Worm (Caenorhabditis elegans) whole organism, late embryonic: ENCODE measurements around the gene coa-3.

ENCODE experiments used
- K09A11.1 ChIP-seq: sonication (generic microtip); optimal IDR thresholded peaks from 2 replicates; lab custom pipeline; 2017; ENCODE audit warnings: antibody characterized with exemption, mild to moderate bottlenecking, missing genetic modification characterization, missing compliant biosample characterization; ENCODE audit not compliant: insufficient read depth
- ama-1 ChIP-seq: fragments of 150-350 bp; optimal IDR thresholded peaks from 2 replicates; lab custom pipeline; 2014
- ceh-14 ChIP-seq: sonication (generic microtip); optimal IDR thresholded peaks from 2 replicates; lab custom pipeline; 2016; ENCODE audit warnings: missing genotype, missing genetic modification characterization, missing compliant biosample characterization
- ceh-18 ChIP-seq: sonication (generic microtip); optimal IDR thresholded peaks from 2 replicates; lab custom pipeline; 2016; ENCODE audit warnings: missing genetic modification characterization, missing compliant biosample characterization
- ceh-19 ChIP-seq: fragments of 200-800 bp; sonication (Bioruptor generic); optimal IDR thresholded peaks from 2 replicates; lab custom pipeline; 2018; ENCODE audit warnings: mild to moderate bottlenecking, missing genetic modification characterization, missing compliant biosample characterization
- ceh-2 ChIP-seq: sonication (generic microtip); optimal IDR thresholded peaks from 2 replicates; lab custom pipeline; 2016; ENCODE audit warnings: missing genotype, missing genetic modification characterization, missing compliant biosample characterization
- ceh-9 ChIP-seq: sonication (generic microtip); optimal IDR thresholded peaks from 2 replicates; lab custom pipeline; 2016; ENCODE audit warnings: mild to moderate bottlenecking, missing genetic modification characterization, inconsistent platforms, missing compliant biosample characterization
- dmd-4 ChIP-seq: sonication (generic microtip); optimal IDR thresholded peaks from 2 replicates; lab custom pipeline; 2016; ENCODE audit warnings: borderline replicate concordance, missing genetic modification characterization, missing compliant biosample characterization
- elt-4 ChIP-seq: sonication (generic microtip); optimal IDR thresholded peaks from 2 replicates; lab custom pipeline; 2016; ENCODE audit warnings: missing genetic modification characterization, missing compliant biosample characterization
- fkh-10 ChIP-seq: fragments of 150-350 bp; optimal IDR thresholded peaks from 2 replicates; lab custom pipeline; 2014; ENCODE audit warnings: missing biosample characterization, missing genetic modification reagents, missing genetic modification characterization
- nfya-1 ChIP-seq: sonication (generic microtip); optimal IDR thresholded peaks from 2 replicates; lab custom pipeline; 2017; ENCODE audit warnings: missing genetic modification characterization, mild to moderate bottlenecking, missing compliant biosample characterization, antibody characterized with exemption, moderate library complexity
- sdc-2 ChIP-seq: sonication (generic microtip); optimal IDR thresholded peaks from 2 replicates; lab custom pipeline; 2016; ENCODE audit warnings: missing genotype, missing genetic modification characterization, missing compliant biosample characterization
- tbx-2 ChIP-seq: sonication (generic microtip); optimal IDR thresholded peaks from 2 replicates; lab custom pipeline; 2016; ENCODE audit warnings: missing genetic modification characterization, missing compliant biosample characterization

ce11 chrII:4552088-4552487 is 50.3 kb downstream of the coa-3 start:
- TF ChIP-seq fkh-10 (GFP tag; lab: Kevin White, UChicago) (no peak), ama-1 (lab: Kevin White, UChicago) (no peak), ceh-19 (GFP tag; lab: Kevin White, UChicago) (no peak), ceh-9 (tag; lab: Kevin White, UChicago) (no peak), ceh-2 (tag; lab: Kevin White, UChicago) (no peak), ceh-18 (tag; lab: Kevin White, UChicago) (no peak), dmd-4 (tag; lab: Kevin White, UChicago) (no peak), ceh-14 (tag; lab: Kevin White, UChicago) (no peak), tbx-2 (no peak), sdc-2 (tag; lab: Kevin White, UChicago) (no peak), K09A11.1 (tag; lab: Kevin White, UChicago) (no peak), nfya-1 (no peak), elt-4 (tag; lab: Kevin White, UChicago) (no peak)
